Worm (Caenorhabditis elegans): ENCODE measurements around the gene B0198.3.

The B0198.3 gene

ce11 chrX:12034661-12035060, 22.2 kb downstream of the B0198.3 start:
- TF ChIP-seq ztf-23 (GFP tag; IDR thresholded peaks at IDR 0.05), result no peak

ce11 chrX:12033937-12034336, 22.9 kb downstream of the B0198.3 start, which contains the start of gene tsp-20:
tsp-20 (minus strand) TSS chrX:12034037.
- TF ChIP-seq tab-1 (GFP tag; IDR thresholded peaks at IDR 0.05) (no peak), ztf-23 (GFP tag; IDR thresholded peaks at IDR 0.05) (no peak)

ce11 chrX:12025070-12025789, 31.6 kb downstream of the B0198.3 start, which contains the start of gene B0198.2:
B0198.2 (plus strand) TSS chrX:12025739.
- no peak for TF ChIP-seq cog-1 (tag; optimal IDR thresholded peaks at IDR 0.05)
- TF ChIP-seq ztf-23 (GFP tag; IDR thresholded peaks at IDR 0.05), result no peak
- TF ChIP-seq med-1 (GFP tag; optimal IDR thresholded peaks at IDR 0.05; ENCODE audit: insufficient read depth), result no peak
- TF ChIP-seq flt-1 (GFP tag; IDR thresholded peaks at IDR 0.05), result no peak
- TF ChIP-seq klf-2 (GFP tag; conservative IDR thresholded peaks at IDR 0.05), result no peak
- TF ChIP-seq T22C8.4 (GFP tag; IDR thresholded peaks at IDR 0.05), result no peak
- no peak for TF ChIP-seq ztf-29 (GFP tag; IDR thresholded peaks at IDR 0.05)
- TF ChIP-seq ref-1 (GFP tag; conservative IDR thresholded peaks at IDR 0.05), result no peak
- no peak for TF ChIP-seq tab-1 (GFP tag; IDR thresholded peaks at IDR 0.05)

- TF ChIP-seq cog-1 (tag; optimal IDR thresholded peaks at IDR 0.05) (no peak), klf-2 (GFP tag; conservative IDR thresholded peaks at IDR 0.05) (no peak), ztf-29 (GFP tag; IDR thresholded peaks at IDR 0.05) (no peak), ztf-23 (GFP tag; IDR thresholded peaks at IDR 0.05) (no peak), ref-1 (GFP tag; conservative IDR thresholded peaks at IDR 0.05) (no peak), flt-1 (GFP tag; IDR thresholded peaks at IDR 0.05) (no peak), T22C8.4 (GFP tag; IDR thresholded peaks at IDR 0.05) (no peak), med-1 (GFP tag; optimal IDR thresholded peaks at IDR 0.05; ENCODE audit: insufficient read depth) (no peak), tab-1 (GFP tag; IDR thresholded peaks at IDR 0.05) (no peak)
Measured at ce11 chrX:12022496-12022895, 34.4 kb downstream of the B0198.3 start.

- no peak for TF ChIP-seq T22C8.4 (GFP tag; IDR thresholded peaks at IDR 0.05)
- peak; percentile 39; the same call in 1 of the 2 replicates for TF ChIP-seq flt-1 (GFP tag; IDR thresholded peaks at IDR 0.05)
Measured at ce11 chrX:12021446-12021845, 35.4 kb downstream of the B0198.3 start.

ce11 chrX:12017908-12018479, 38.9 kb downstream of the B0198.3 start, which contains the start of the genes nmat-1 and ucr-2.1:
nmat-1 (minus strand) TSS chrX:12018043.
ucr-2.1 (plus strand) TSS chrX:12018429.
- no peak for TF ChIP-seq ztf-23 (GFP tag; IDR thresholded peaks at IDR 0.05)
- TF ChIP-seq flt-1 (GFP tag; IDR thresholded peaks at IDR 0.05), result 0 out of 2 replicates have a peak, but pooled peaks have one; percentile 27

- TF ChIP-seq klf-2 (GFP tag; conservative IDR thresholded peaks at IDR 0.05) (no peak), T22C8.4 (GFP tag; IDR thresholded peaks at IDR 0.05) (no peak), flt-1 (GFP tag; IDR thresholded peaks at IDR 0.05) (no peak), cog-1 (tag; optimal IDR thresholded peaks at IDR 0.05) (no peak), ztf-29 (GFP tag; IDR thresholded peaks at IDR 0.05) (no peak), ztf-23 (GFP tag; IDR thresholded peaks at IDR 0.05) (no peak), ref-1 (GFP tag; conservative IDR thresholded peaks at IDR 0.05) (no peak)
Measured at ce11 chrX:12007905-12008466, 48.9 kb downstream of the B0198.3 start.

- TF ChIP-seq cog-1 (tag; optimal IDR thresholded peaks at IDR 0.05) (no peak), ref-1 (GFP tag; conservative IDR thresholded peaks at IDR 0.05) (no peak), ztf-29 (GFP tag; IDR thresholded peaks at IDR 0.05) (no peak), klf-2 (GFP tag; conservative IDR thresholded peaks at IDR 0.05) (no peak), T22C8.4 (GFP tag; IDR thresholded peaks at IDR 0.05) (no peak), ztf-23 (GFP tag; IDR thresholded peaks at IDR 0.05) (no peak), tab-1 (GFP tag; IDR thresholded peaks at IDR 0.05) (no peak), med-1 (GFP tag; optimal IDR thresholded peaks at IDR 0.05; ENCODE audit: insufficient read depth) (no peak), flt-1 (GFP tag; IDR thresholded peaks at IDR 0.05) (no peak)
Measured at ce11 chrX:12006470-12006869, 50.4 kb downstream of the B0198.3 start.

- no peak for TF ChIP-seq med-1 (GFP tag; optimal IDR thresholded peaks at IDR 0.05; ENCODE audit: insufficient read depth)
- TF ChIP-seq klf-2 (GFP tag; conservative IDR thresholded peaks at IDR 0.05), result no peak
- no peak for TF ChIP-seq ztf-23 (GFP tag; IDR thresholded peaks at IDR 0.05)
- no peak for TF ChIP-seq flt-1 (GFP tag; IDR thresholded peaks at IDR 0.05)
- TF ChIP-seq T22C8.4 (GFP tag; IDR thresholded peaks at IDR 0.05), result no peak
- TF ChIP-seq ref-1 (GFP tag; conservative IDR thresholded peaks at IDR 0.05), result no peak
- TF ChIP-seq cog-1 (tag; optimal IDR thresholded peaks at IDR 0.05), result no peak
- TF ChIP-seq tab-1 (GFP tag; IDR thresholded peaks at IDR 0.05), result no peak
Measured at ce11 chrX:12005499-12005959, 51.3 kb downstream of the B0198.3 start, which contains the start of gene sma-5. sma-5 (minus strand) TSS chrX:12005549.

ce11 chrX:12004925-12005324, 51.9 kb downstream of the B0198.3 start:
- TF ChIP-seq med-1 (GFP tag; optimal IDR thresholded peaks at IDR 0.05; ENCODE audit: insufficient read depth), result no peak
- TF ChIP-seq ztf-23 (GFP tag; IDR thresholded peaks at IDR 0.05), result no peak
- no peak for TF ChIP-seq klf-2 (GFP tag; conservative IDR thresholded peaks at IDR 0.05)
- TF ChIP-seq ref-1 (GFP tag; conservative IDR thresholded peaks at IDR 0.05), result no peak
- no peak for TF ChIP-seq ztf-29 (GFP tag; IDR thresholded peaks at IDR 0.05)
- TF ChIP-seq cog-1 (tag; optimal IDR thresholded peaks at IDR 0.05), result no peak
